Worm (Caenorhabditis elegans) whole organism, late embryonic: ENCODE measurements around the gene mtq-2.
A peak's percentile ranks its signal among the peaks of the same experiment; 100 is the strongest.

Source experiments
- C08G9.2 ChIP-seq: sonication (generic microtip); optimal IDR thresholded peaks from 2 replicates; lab custom pipeline; 2016; ENCODE audit warnings: mild to moderate bottlenecking, missing genetic modification characterization, moderate library complexity, missing compliant biosample characterization
- C38D4.7 ChIP-seq: fragments of 200-800 bp; sonication (Bioruptor generic); optimal IDR thresholded peaks from 2 replicates; lab custom pipeline; 2018; ENCODE audit warnings: mild to moderate bottlenecking, missing genetic modification characterization, moderate library complexity, missing compliant biosample characterization
- F13H6.1 ChIP-seq: sonication (generic microtip); optimal IDR thresholded peaks from 2 replicates; lab custom pipeline; 2016; ENCODE audit warnings: missing genetic modification characterization, missing compliant biosample characterization
- K09A11.1 ChIP-seq: sonication (generic microtip); optimal IDR thresholded peaks from 2 replicates; lab custom pipeline; 2017; ENCODE audit warnings: antibody characterized with exemption, mild to moderate bottlenecking, missing genetic modification characterization, missing compliant biosample characterization; ENCODE audit not compliant: insufficient read depth
- T23F11.4 ChIP-seq: fragments of 200-800 bp; sonication (Bioruptor generic); optimal IDR thresholded peaks from 2 replicates; lab custom pipeline; 2018; ENCODE audit warnings: mild to moderate bottlenecking, missing genetic modification characterization, missing compliant biosample characterization
- ahr-1 ChIP-seq: sonication (generic microtip); optimal IDR thresholded peaks from 2 replicates; lab custom pipeline; 2016; ENCODE audit warnings: missing genetic modification characterization, missing compliant biosample characterization
- ama-1 ChIP-seq: fragments of 150-350 bp; optimal IDR thresholded peaks from 2 replicates; lab custom pipeline; 2014
- ceh-14 ChIP-seq: sonication (generic microtip); optimal IDR thresholded peaks from 2 replicates; lab custom pipeline; 2016; ENCODE audit warnings: missing genotype, missing genetic modification characterization, missing compliant biosample characterization
- ceh-18 ChIP-seq: sonication (generic microtip); optimal IDR thresholded peaks from 2 replicates; lab custom pipeline; 2016; ENCODE audit warnings: missing genetic modification characterization, missing compliant biosample characterization
- ceh-2 ChIP-seq: sonication (generic microtip); optimal IDR thresholded peaks from 2 replicates; lab custom pipeline; 2016; ENCODE audit warnings: missing genotype, missing genetic modification characterization, missing compliant biosample characterization
- ceh-24 ChIP-seq: sonication (generic microtip); optimal IDR thresholded peaks from 2 replicates; lab custom pipeline; 2016; ENCODE audit warnings: mild to moderate bottlenecking, missing genetic modification characterization, missing compliant biosample characterization
- ceh-45 ChIP-seq: fragments of 200-800 bp; sonication (Bioruptor generic); IDR thresholded peaks from 2 replicates; pipeline ENCODE4 v1.3.6; 2022; ENCODE audit warnings: missing genetic modification reagents, missing genetic modification characterization, missing compliant biosample characterization
- ceh-9 ChIP-seq: sonication (generic microtip); optimal IDR thresholded peaks from 2 replicates; lab custom pipeline; 2016; ENCODE audit warnings: mild to moderate bottlenecking, missing genetic modification characterization, inconsistent platforms, missing compliant biosample characterization
- dve-1 ChIP-seq: sonication (generic microtip); optimal IDR thresholded peaks from 2 replicates; lab custom pipeline; 2017; ENCODE audit warnings: antibody characterized with exemption, mild to moderate bottlenecking, missing genetic modification characterization, missing compliant biosample characterization
- elt-4 ChIP-seq: sonication (generic microtip); optimal IDR thresholded peaks from 2 replicates; lab custom pipeline; 2016; ENCODE audit warnings: missing genetic modification characterization, missing compliant biosample characterization
- ets-4 ChIP-seq: sonication (generic microtip); optimal IDR thresholded peaks from 2 replicates; lab custom pipeline; 2016; ENCODE audit warnings: missing genetic modification characterization, missing compliant biosample characterization
- fax-1 ChIP-seq: sonication (generic microtip); optimal IDR thresholded peaks from 2 replicates; lab custom pipeline; 2016; ENCODE audit warnings: missing genotype, missing genetic modification characterization, missing compliant biosample characterization
- fkh-10 ChIP-seq: fragments of 150-350 bp; optimal IDR thresholded peaks from 2 replicates; lab custom pipeline; 2014; ENCODE audit warnings: missing biosample characterization, missing genetic modification reagents, missing genetic modification characterization
- fkh-6 ChIP-seq: sonication (generic microtip); optimal IDR thresholded peaks from 2 replicates; lab custom pipeline; 2016; ENCODE audit warnings: missing genetic modification characterization, missing compliant biosample characterization
- hlh-6 ChIP-seq: sonication (generic microtip); optimal IDR thresholded peaks from 2 replicates; lab custom pipeline; 2016; ENCODE audit warnings: missing genotype, missing genetic modification characterization, missing compliant biosample characterization
- hlh-8 ChIP-seq: sonication (generic microtip); optimal IDR thresholded peaks from 2 replicates; lab custom pipeline; 2016; ENCODE audit warnings: missing genotype, missing genetic modification characterization, missing compliant biosample characterization
- lin-11 ChIP-seq: fragments of 200-800 bp; sonication (Bioruptor generic); optimal IDR thresholded peaks from 2 replicates; lab custom pipeline; 2018; ENCODE audit warnings: mild to moderate bottlenecking, missing genetic modification characterization, missing compliant biosample characterization
- madf-2 ChIP-seq: sonication (generic microtip); optimal IDR thresholded peaks from 2 replicates; lab custom pipeline; 2017; ENCODE audit warnings: missing genetic modification characterization, missing compliant biosample characterization
- nfya-1 ChIP-seq: sonication (generic microtip); optimal IDR thresholded peaks from 2 replicates; lab custom pipeline; 2017; ENCODE audit warnings: missing genetic modification characterization, mild to moderate bottlenecking, missing compliant biosample characterization, antibody characterized with exemption, moderate library complexity
- nhr-232 ChIP-seq: sonication (generic microtip); optimal IDR thresholded peaks from 2 replicates; lab custom pipeline; 2016; ENCODE audit warnings: missing genetic modification characterization, missing compliant biosample characterization
- pha-4 ChIP-seq: fragments of 150-350 bp; optimal IDR thresholded peaks from 2 replicates; lab custom pipeline; 2018; ENCODE audit warnings: missing biosample characterization, missing genetic modification reagents, missing genetic modification characterization
- pros-1 ChIP-seq: fragments of 150-350 bp; optimal IDR thresholded peaks from 2 replicates; lab custom pipeline; 2014; ENCODE audit warnings: missing biosample characterization, missing genetic modification reagents, missing genetic modification characterization
- ref-2 ChIP-seq: sonication (generic microtip); optimal IDR thresholded peaks from 2 replicates; lab custom pipeline; 2016; ENCODE audit warnings: missing genetic modification characterization, missing compliant biosample characterization
- sox-2 ChIP-seq: fragments of 200-800 bp; sonication (Bioruptor generic); IDR thresholded peaks from 2 replicates; pipeline ENCODE4 v1.3.6; 2022; ENCODE audit warnings: missing genetic modification reagents, missing genetic modification characterization, missing compliant biosample characterization
- sox-4 ChIP-seq: sonication (generic microtip); optimal IDR thresholded peaks from 2 replicates; lab custom pipeline; 2017; ENCODE audit warnings: mild to moderate bottlenecking, missing genetic modification characterization, inconsistent platforms, missing compliant biosample characterization
- syd-9 ChIP-seq: sonication (generic microtip); optimal IDR thresholded peaks from 2 replicates; lab custom pipeline; 2016; ENCODE audit warnings: mild to moderate bottlenecking, missing genetic modification characterization, moderate library complexity, missing compliant biosample characterization
- tbx-2 ChIP-seq: sonication (generic microtip); optimal IDR thresholded peaks from 2 replicates; lab custom pipeline; 2016; ENCODE audit warnings: missing genetic modification characterization, missing compliant biosample characterization
- tbx-7 ChIP-seq: sonication (generic microtip); optimal IDR thresholded peaks from 2 replicates; lab custom pipeline; 2016; ENCODE audit warnings: missing genotype, missing genetic modification characterization, missing compliant biosample characterization
- ttx-3 ChIP-seq: sonication (generic microtip); optimal IDR thresholded peaks from 2 replicates; lab custom pipeline; 2016; ENCODE audit warnings: missing genetic modification reagents, missing genetic modification characterization, missing compliant biosample characterization
- unc-3 ChIP-seq, 2 experiments: fragments of 200-800 bp in 1 of 2; sonication (Bioruptor generic) in 1 of 2; sonication (generic microtip) in 1 of 2; conservative IDR thresholded peaks in 1 of 2; optimal IDR thresholded peaks in 1 of 2; 2 replicates each; pipeline versions ENCODE4 v1.3.6 to Lab custom; 2016 to 2022; ENCODE audit warnings: missing compliant biosample characterization in 2 of 2, missing genetic modification characterization in 2 of 2, missing genetic modification reagents in 1 of 2
- unc-42 ChIP-seq: sonication (generic microtip); optimal IDR thresholded peaks from 2 replicates; lab custom pipeline; 2016; ENCODE audit warnings: missing genotype, missing genetic modification characterization, missing compliant biosample characterization
- unc-55 ChIP-seq: sonication (generic microtip); optimal IDR thresholded peaks from 2 replicates; lab custom pipeline; 2017; ENCODE audit warnings: missing biosample characterization, missing genetic modification reagents, missing genetic modification characterization
- ztf-16 ChIP-seq: sonication (generic microtip); optimal IDR thresholded peaks from 2 replicates; lab custom pipeline; 2017; ENCODE audit warnings: missing genetic modification characterization, missing compliant biosample characterization

Gene mtq-2

DNA sequence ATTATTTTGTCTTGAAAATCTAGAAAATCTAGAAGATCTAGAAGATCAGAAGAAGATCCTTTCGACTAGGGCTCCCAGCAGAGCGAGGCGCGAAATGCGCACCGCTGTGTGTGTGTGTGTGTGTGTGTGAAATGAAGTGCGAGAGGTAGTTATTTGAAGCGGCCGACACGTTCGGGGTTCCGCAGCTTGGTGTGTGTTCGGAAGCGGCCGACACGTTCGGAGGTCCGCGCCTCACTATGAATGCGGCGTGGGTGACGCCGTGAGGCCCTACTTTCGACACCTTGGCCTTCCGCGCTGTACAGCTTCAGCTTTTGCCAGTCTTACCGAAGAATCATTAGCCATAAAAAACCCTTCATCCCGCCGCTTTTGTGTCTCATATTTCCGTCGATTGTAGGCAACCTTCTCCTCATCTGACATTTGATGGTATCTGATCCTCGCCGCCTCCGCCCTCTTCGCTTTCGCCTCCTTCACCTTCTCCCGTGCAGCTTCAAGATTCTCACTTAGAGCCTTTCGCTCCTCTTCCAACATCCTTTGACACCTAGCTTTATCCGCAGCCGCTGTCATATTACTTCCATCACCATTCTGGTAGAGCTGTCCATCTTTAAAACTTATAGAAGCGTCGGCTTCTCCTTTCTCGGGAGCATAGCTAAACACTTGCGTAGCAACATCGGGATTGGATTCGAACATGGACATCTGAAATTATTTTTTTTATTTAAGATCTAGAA lies 27.8 kb upstream of the mtq-2 start:
- TF ChIP-seq ceh-14 (tag; lab: Kevin White, UChicago) (no peak), pros-1 (no peak), sox-4 (tag; lab: Kevin White, UChicago) (no peak), T23F11.4 (GFP tag; lab: Kevin White, UChicago) (no peak), madf-2 (tag; lab: Kevin White, UChicago) (no peak), ceh-45 (GFP tag; lab: Robert Waterston, UW) (no peak), fkh-6 (no peak), syd-9 (tag; lab: Kevin White, UChicago) (no peak), ama-1 (lab: Kevin White, UChicago) (no peak), fkh-10 (GFP tag; lab: Kevin White, UChicago) (no peak), ceh-9 (no peak)

DNA sequence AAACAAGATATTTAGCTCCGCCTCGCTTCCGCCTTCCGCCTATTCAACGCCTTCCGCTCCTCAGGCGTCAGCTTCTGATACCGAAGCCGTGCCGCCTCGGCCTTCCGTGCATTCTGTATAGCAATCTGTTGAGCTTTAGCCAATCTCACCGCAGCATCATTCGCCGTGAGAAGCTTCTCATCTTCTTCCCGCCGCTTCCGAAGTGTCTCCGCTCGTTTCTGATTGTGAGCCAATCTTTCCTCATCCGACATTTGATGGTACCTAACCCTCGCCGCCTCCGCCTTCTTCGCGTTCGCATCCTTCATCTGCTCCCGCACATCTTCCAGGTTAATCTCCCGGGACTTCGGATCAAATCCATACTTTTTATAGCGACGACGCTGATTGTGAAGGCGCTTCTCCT lies 26.3 kb upstream of the mtq-2 start:
- no peak for TF ChIP-seq ceh-14 (tag; lab: Kevin White, UChicago)
- peak; percentile 2 for TF ChIP-seq elt-4 (tag; lab: Kevin White, UChicago)

DNA sequence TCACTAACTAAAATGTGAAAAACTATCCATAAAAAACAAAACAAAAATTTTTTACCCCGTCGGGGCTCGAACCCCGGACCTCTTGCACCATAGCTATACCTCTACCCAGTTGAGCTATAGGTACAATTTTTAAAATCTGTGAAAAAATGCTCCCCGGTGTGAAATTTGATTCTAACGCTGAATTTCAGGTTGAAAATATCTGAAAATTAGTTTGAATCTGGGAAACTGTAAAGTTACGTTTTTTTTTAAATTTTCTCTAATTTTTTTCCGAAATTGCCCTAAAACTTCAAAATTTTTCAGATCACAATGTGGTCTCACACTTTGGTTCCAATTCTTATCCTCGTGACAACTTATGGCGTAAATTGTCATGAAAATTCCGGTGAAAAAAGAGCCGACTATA lies 18.6 kb upstream of the mtq-2 start, which contains the start of gene Y59C2A.1:
TSS of gene Y59C2A.1 (plus strand) at position 301 of the 400 bp plus-strand sequence.
- no peak for TF ChIP-seq unc-55 (GFP tag; lab: Kevin White, UChicago)
- no peak for TF ChIP-seq hlh-6
- no peak for TF ChIP-seq fax-1
- TF ChIP-seq F13H6.1: no peak
- no peak for TF ChIP-seq syd-9 (tag; lab: Kevin White, UChicago)
- no peak for TF ChIP-seq ahr-1 (tag; lab: Kevin White, UChicago)
- no peak for TF ChIP-seq pha-4
- no peak for TF ChIP-seq hlh-8 (tag; lab: Kevin White, UChicago)
- TF ChIP-seq ceh-18: no peak
- no peak for TF ChIP-seq tbx-7 (tag; lab: Kevin White, UChicago)
- no peak for TF ChIP-seq ceh-24 (tag; lab: Kevin White, UChicago)
- TF ChIP-seq ref-2 (tag; lab: Kevin White, UChicago): no peak
- TF ChIP-seq lin-11 (tag; lab: Kevin White, UChicago): no peak

DNA sequence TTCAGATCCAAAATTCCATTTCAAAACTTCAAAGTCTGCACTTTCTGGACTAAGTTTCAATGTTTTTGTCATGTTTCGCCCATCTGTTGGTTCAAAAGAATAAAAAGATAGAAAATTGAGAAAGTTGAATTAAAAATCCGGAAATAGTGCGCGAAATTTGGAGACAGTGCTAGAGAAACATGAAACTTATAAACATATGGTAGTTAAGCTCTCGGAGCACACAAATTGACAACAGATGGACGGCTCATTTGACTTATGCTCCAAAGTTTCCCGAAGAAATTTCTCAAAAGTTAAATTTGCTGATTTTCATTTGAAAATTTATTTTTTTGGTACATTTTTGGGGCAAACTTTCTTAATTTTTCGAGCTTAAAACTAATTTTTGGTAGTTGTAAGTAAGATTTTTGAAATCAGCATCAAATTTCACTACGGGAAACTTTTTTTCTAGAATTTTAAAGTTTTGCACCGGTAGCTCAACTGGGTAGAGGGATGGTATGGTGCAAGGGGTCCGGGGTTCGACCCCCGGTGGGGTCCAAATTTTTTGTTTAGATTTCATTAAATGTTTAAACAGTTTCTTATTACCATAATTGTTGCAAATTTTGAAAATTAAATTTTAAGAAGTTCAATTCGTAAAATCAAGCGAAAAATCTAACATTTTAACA lies 16.9 kb upstream of the mtq-2 start:
- TF ChIP-seq hlh-8 (tag; lab: Kevin White, UChicago): peak; percentile 70
- TF ChIP-seq ceh-24 (tag; lab: Kevin White, UChicago): no peak
- no peak for TF ChIP-seq elt-4 (tag; lab: Kevin White, UChicago)
- no peak for TF ChIP-seq ref-2 (tag; lab: Kevin White, UChicago)
- TF ChIP-seq F13H6.1: no peak
- TF ChIP-seq unc-3 (GFP tag; conservative IDR thresholded peaks at IDR 0.05; lab: Robert Waterston, UW): no peak
- no peak for TF ChIP-seq unc-3 (tag; optimal IDR thresholded peaks at IDR 0.05; lab: Kevin White, UChicago)
- TF ChIP-seq ttx-3 (tag; lab: Kevin White, UChicago): no peak

DNA sequence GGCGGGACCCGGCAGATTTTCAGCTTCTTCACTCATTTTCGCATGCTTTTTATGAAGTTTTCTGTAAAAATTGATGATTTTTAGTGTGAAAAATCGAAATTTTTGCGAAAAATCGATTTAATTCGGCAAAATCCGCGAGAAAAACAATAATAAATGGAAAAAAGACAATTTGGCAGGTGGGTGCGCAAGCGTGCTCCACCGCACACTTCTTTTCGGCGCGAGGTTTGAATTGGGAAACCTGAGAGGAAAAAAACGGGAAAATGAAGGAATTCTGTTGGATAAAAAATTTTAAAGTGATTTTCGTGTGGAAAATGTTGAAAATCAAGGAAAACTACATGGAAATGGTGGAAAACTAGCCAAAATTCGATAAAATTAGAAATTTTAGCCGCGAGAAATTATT lies 14.8 kb upstream of the mtq-2 start, which contains the start of gene Y59C2A.2:
TSS of gene Y59C2A.2 (minus strand) at position 61 of the 400 bp plus-strand sequence.
- TF ChIP-seq unc-42: peak; percentile 0
- TF ChIP-seq C08G9.2 (tag; lab: Kevin White, UChicago): no peak

DNA sequence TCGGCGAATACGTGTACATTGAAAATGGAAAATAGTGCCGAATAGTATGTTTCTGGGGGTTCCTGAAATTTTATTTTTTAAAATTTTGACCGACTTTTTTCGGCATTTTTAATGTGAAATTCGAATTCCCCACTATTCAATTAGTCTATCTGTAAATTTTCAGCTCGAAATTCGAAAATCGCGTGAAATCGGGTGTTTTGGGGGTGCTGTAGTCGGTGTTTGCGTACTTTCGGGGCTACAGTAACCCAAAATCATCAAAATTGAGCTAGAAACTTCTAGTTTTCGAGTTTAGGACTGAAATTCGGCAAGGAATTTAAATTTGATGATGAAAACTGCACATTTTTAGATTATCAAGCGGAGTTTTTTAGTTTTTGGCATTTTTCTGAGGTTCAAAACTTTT lies 12.9 kb upstream of the mtq-2 start:
- TF ChIP-seq nfya-1 (tag; lab: Kevin White, UChicago) (no peak), ceh-2 (no peak), sox-4 (tag; lab: Kevin White, UChicago) (no peak), K09A11.1 (tag; lab: Kevin White, UChicago) (no peak), dve-1 (no peak), nhr-232 (tag; lab: Kevin White, UChicago) (no peak), tbx-2 (no peak), syd-9 (tag; lab: Kevin White, UChicago) (no peak), ets-4 (no peak), T23F11.4 (GFP tag; lab: Kevin White, UChicago) (no peak), ahr-1 (tag; lab: Kevin White, UChicago) (no peak), sox-2 (GFP tag; lab: Robert Waterston, UW) (no peak), ref-2 (tag; lab: Kevin White, UChicago) (no peak), C38D4.7 (no peak), tbx-7 (tag; lab: Kevin White, UChicago) (no peak), ztf-16 (no peak), ttx-3 (tag; lab: Kevin White, UChicago) (no peak), unc-55 (GFP tag; lab: Kevin White, UChicago) (no peak)
